Fruit fly (Drosophila melanogaster) whole organism, embryonic: ENCODE results near the gene CG13247.

Experiments used
- Atf-2 ChIP-seq: fragments of 200-800 bp; sonication (Bioruptor generic); optimal IDR thresholded peaks from 2 replicates; lab custom pipeline; 2016; ENCODE audit warnings: missing biosample characterization, missing genetic modification characterization
- Bgb ChIP-seq: fragments of 200-800 bp; sonication (Bioruptor generic); IDR thresholded peaks from 2 replicates; pipeline ENCODE4 v1.3.6; 2022; ENCODE audit warnings: missing biosample characterization, missing genetic modification characterization; ENCODE audit not compliant: partially characterized antibody
- Bteb2 ChIP-seq: fragments of 200-800 bp; sonication (Bioruptor generic); optimal IDR thresholded peaks from 2 replicates; lab custom pipeline; 2016; ENCODE audit warnings: missing biosample characterization, missing genetic modification characterization
- CG10462 ChIP-seq: fragments of 200-800 bp; sonication (Bioruptor generic); optimal IDR thresholded peaks from 2 replicates; lab custom pipeline; 2016; ENCODE audit warnings: missing biosample characterization, missing genetic modification characterization
- CG12391 ChIP-seq: fragments of 200-800 bp; sonication (Bioruptor generic); optimal IDR thresholded peaks from 3 replicates; lab custom pipeline; 2018; ENCODE audit warnings: missing biosample characterization, mild to moderate bottlenecking, missing genetic modification characterization, moderate library complexity
- CG12659 ChIP-seq: fragments of 200-800 bp; sonication (Bioruptor generic); optimal IDR thresholded peaks from 3 replicates; lab custom pipeline; 2017; ENCODE audit warnings: mild to moderate bottlenecking, missing biosample characterization, missing genetic modification reagents, missing genetic modification characterization
- CG13296 ChIP-seq: fragments of 200-800 bp; sonication (Bioruptor generic); optimal IDR thresholded peaks from 3 replicates; lab custom pipeline; 2018; ENCODE audit warnings: missing biosample characterization, mild to moderate bottlenecking, missing genetic modification characterization
- CG14667 ChIP-seq: fragments of 200-800 bp; sonication (Bioruptor generic); IDR thresholded peaks from 2 replicates; pipeline ENCODE4 v1.3.6; 2022; ENCODE audit warnings: missing biosample characterization, missing genetic modification characterization
- CG14965 ChIP-seq: fragments of 200-800 bp; sonication (Bioruptor generic); optimal IDR thresholded peaks from 2 replicates; lab custom pipeline; 2016; ENCODE audit warnings: missing biosample characterization, missing genetic modification characterization, borderline replicate concordance
- CG1647 ChIP-seq: fragments of 200-800 bp; sonication (Bioruptor generic); optimal IDR thresholded peaks from 3 replicates; lab custom pipeline; 2016; ENCODE audit warnings: missing biosample characterization, missing genetic modification characterization
- CG16815 ChIP-seq: fragments of 200-800 bp; sonication (Bioruptor generic); optimal IDR thresholded peaks from 3 replicates; lab custom pipeline; 2017; ENCODE audit warnings: missing biosample characterization, mild to moderate bottlenecking, missing genetic modification characterization
- CG17359 ChIP-seq: fragments of 200-800 bp; sonication (Bioruptor generic); optimal IDR thresholded peaks from 3 replicates; lab custom pipeline; 2018; ENCODE audit warnings: missing biosample characterization, mild to moderate bottlenecking, missing genetic modification characterization, moderate library complexity
- CG17361 ChIP-seq: fragments of 200-800 bp; sonication (Bioruptor generic); IDR thresholded peaks from 3 replicates; pipeline ENCODE4 v1.3.6; 2022; ENCODE audit warnings: missing biosample characterization, missing genetic modification characterization
- CG17385 ChIP-seq: fragments of 200-800 bp; sonication (Bioruptor generic); optimal IDR thresholded peaks from 3 replicates; lab custom pipeline; 2018; ENCODE audit warnings: missing biosample characterization, mild to moderate bottlenecking, missing genetic modification characterization
- CG17568 ChIP-seq: fragments of 200-800 bp; sonication (Bioruptor generic); optimal IDR thresholded peaks from 2 replicates; lab custom pipeline; 2018; ENCODE audit warnings: missing biosample characterization, mild to moderate bottlenecking, missing genetic modification characterization, moderate library complexity
- CG17912 ChIP-seq: fragments of 200-800 bp; sonication (Bioruptor generic); optimal IDR thresholded peaks from 2 replicates; lab custom pipeline; 2018; ENCODE audit warnings: missing biosample characterization, mild to moderate bottlenecking, missing genetic modification characterization
- CG2199 ChIP-seq: fragments of 200-800 bp; sonication (Bioruptor generic); IDR thresholded peaks from 3 replicates; pipeline ENCODE4 v1.3.6; 2022; ENCODE audit warnings: missing biosample characterization, missing genetic modification characterization
- CG31224 ChIP-seq: fragments of 200-800 bp; sonication (Bioruptor generic); IDR thresholded peaks from 2 replicates; pipeline ENCODE4 v1.3.6; 2022; ENCODE audit warnings: missing biosample characterization, missing genetic modification characterization
- CG5180 ChIP-seq: fragments of 200-800 bp; sonication (Bioruptor generic); optimal IDR thresholded peaks from 3 replicates; lab custom pipeline; 2017; ENCODE audit warnings: missing biosample characterization, missing genetic modification characterization, mild to moderate bottlenecking, moderate library complexity, missing genetic modification reagents
- CG7271 ChIP-seq: fragments of 200-800 bp; sonication (Bioruptor generic); optimal IDR thresholded peaks from 2 replicates; lab custom pipeline; 2018; ENCODE audit warnings: missing biosample characterization, mild to moderate bottlenecking, missing genetic modification characterization, moderate library complexity
- CG8281 ChIP-seq: fragments of 200-800 bp; sonication (Bioruptor generic); optimal IDR thresholded peaks from 2 replicates; lab custom pipeline; 2018; ENCODE audit warnings: missing biosample characterization, mild to moderate bottlenecking, missing genetic modification characterization, moderate library complexity
- D19B ChIP-seq: fragments of 200-800 bp; sonication (Bioruptor generic); optimal IDR thresholded peaks from 2 replicates; lab custom pipeline; 2017; ENCODE audit warnings: missing biosample characterization, mild to moderate bottlenecking, missing genetic modification characterization
- HHEX ChIP-seq: fragments of 200-800 bp; sonication (Bioruptor generic); optimal IDR thresholded peaks from 3 replicates; lab custom pipeline; 2017; ENCODE audit warnings: missing biosample characterization, mild to moderate bottlenecking, missing genetic modification characterization, missing genetic modification reagents
- HLHmδ ChIP-seq: fragments of 200-800 bp; sonication (Bioruptor generic); optimal IDR thresholded peaks from 2 replicates; lab custom pipeline; 2018; ENCODE audit warnings: missing biosample characterization, mild to moderate bottlenecking, missing genetic modification characterization, moderate library complexity
- MBD-R2 ChIP-seq: fragments of 200-800 bp; sonication (Bioruptor generic); IDR thresholded peaks from 2 replicates; pipeline ENCODE4 v1.3.6; 2022; ENCODE audit warnings: missing biosample characterization, missing genetic modification characterization
- Max ChIP-seq: fragments of 200-800 bp; sonication (Bioruptor generic); optimal IDR thresholded peaks from 2 replicates; lab custom pipeline; 2016; ENCODE audit warnings: missing biosample characterization, mild to moderate bottlenecking, missing genetic modification characterization
- Meics ChIP-seq: fragments of 200-800 bp; sonication (Bioruptor generic); optimal IDR thresholded peaks from 2 replicates; lab custom pipeline; 2017; ENCODE audit warnings: missing biosample characterization, mild to moderate bottlenecking, missing genetic modification characterization
- NC2β ChIP-seq: fragments of 200-800 bp; sonication (Bioruptor generic); optimal IDR thresholded peaks from 2 replicates; lab custom pipeline; 2016; ENCODE audit warnings: missing biosample characterization, missing genetic modification characterization
- PHDP ChIP-seq: fragments of 200-800 bp; sonication (Bioruptor generic); optimal IDR thresholded peaks from 3 replicates; lab custom pipeline; 2018; ENCODE audit warnings: missing biosample characterization, mild to moderate bottlenecking, missing genetic modification characterization, moderate library complexity
- Ptx1 ChIP-seq: fragments of 200-800 bp; sonication (Bioruptor generic); IDR thresholded peaks from 2 replicates; pipeline ENCODE4 v1.3.6; 2022; ENCODE audit warnings: missing biosample characterization, missing genetic modification characterization
- Side ChIP-seq: fragments of 200-800 bp; sonication (Bioruptor generic); optimal IDR thresholded peaks from 2 replicates; lab custom pipeline; 2016; ENCODE audit warnings: missing biosample characterization, missing genetic modification characterization
- Vsx1 ChIP-seq: fragments of 200-800 bp; sonication (Bioruptor generic); optimal IDR thresholded peaks from 2 replicates; lab custom pipeline; 2017; ENCODE audit warnings: missing biosample characterization, mild to moderate bottlenecking, missing genetic modification characterization, missing genetic modification reagents
- ac ChIP-seq: fragments of 200-800 bp; sonication (Bioruptor generic); optimal IDR thresholded peaks from 3 replicates; lab custom pipeline; 2017; ENCODE audit warnings: missing biosample characterization, mild to moderate bottlenecking, missing genetic modification characterization
- al ChIP-seq: fragments of 200-800 bp; sonication (Bioruptor generic); IDR thresholded peaks from 2 replicates; pipeline ENCODE4 v1.3.6; 2022; ENCODE audit warnings: missing biosample characterization, missing genetic modification characterization
- bigmax ChIP-seq: fragments of 200-800 bp; sonication (Bioruptor generic); optimal IDR thresholded peaks from 2 replicates; lab custom pipeline; 2018; ENCODE audit warnings: missing biosample characterization, mild to moderate bottlenecking, missing genetic modification characterization
- cg ChIP-seq: fragments of 200-800 bp; sonication (Bioruptor generic); optimal IDR thresholded peaks from 3 replicates; lab custom pipeline; 2019; ENCODE audit warnings: missing biosample characterization, mild to moderate bottlenecking, missing genetic modification characterization, moderate library complexity
- ci ChIP-seq: fragments of 200-800 bp; sonication (Bioruptor generic); IDR thresholded peaks from 3 replicates; pipeline ENCODE4 v1.3.6; 2022; ENCODE audit warnings: missing biosample characterization, missing genetic modification characterization
- crp ChIP-seq, 2 experiments: fragments of 200-800 bp; sonication (Bioruptor generic); optimal IDR thresholded peaks; 2 replicates in 1 of 2; 3 replicates in 1 of 2; lab custom pipeline; 2017; ENCODE audit warnings: missing biosample characterization in 2 of 2, missing genetic modification characterization in 2 of 2, mild to moderate bottlenecking in 1 of 2, moderate library complexity in 1 of 2
- ems ChIP-seq: fragments of 200-800 bp; sonication (Bioruptor generic); optimal IDR thresholded peaks from 3 replicates; lab custom pipeline; 2016; ENCODE audit warnings: missing biosample characterization, missing genetic modification characterization
- hkb ChIP-seq, 2 experiments: fragments of 200-800 bp in 1 of 2; fragments of >200 bp in 1 of 2; sonication (Bioruptor generic) in 1 of 2; IDR thresholded peaks in 1 of 2; optimal IDR thresholded peaks in 1 of 2; 2 replicates each; pipeline versions ENCODE4 v1.3.6 to Lab custom; 2017 to 2022; ENCODE audit warnings: missing biosample characterization in 1 of 2, missing genetic modification characterization in 1 of 2
- hth ChIP-seq: fragments of >200 bp; optimal IDR thresholded peaks from 2 replicates; lab custom pipeline; 2017; ENCODE audit warnings: inconsistent platforms
- lmd ChIP-seq: fragments of 200-800 bp; sonication (Bioruptor generic); IDR thresholded peaks from 2 replicates; pipeline ENCODE4 v1.3.6; 2022; ENCODE audit warnings: missing biosample characterization, missing genetic modification characterization
- lola ChIP-seq, 3 experiments: fragments of >200 bp in 2 of 3; fragments of 200-800 bp in 1 of 3; sonication (Bioruptor generic) in 1 of 3; optimal IDR thresholded peaks; 2 replicates each; lab custom pipeline; 2017 to 2019; ENCODE audit warnings: missing biosample characterization in 3 of 3, missing genetic modification characterization in 3 of 3, mild to moderate bottlenecking in 1 of 3, moderate library complexity in 1 of 3
- luna ChIP-seq: fragments of 200-800 bp; sonication (Bioruptor generic); optimal IDR thresholded peaks from 2 replicates; lab custom pipeline; 2016; ENCODE audit warnings: missing biosample characterization, missing genetic modification characterization
- nau ChIP-seq: fragments of 200-800 bp; sonication (Bioruptor generic); optimal IDR thresholded peaks from 3 replicates; lab custom pipeline; 2017; ENCODE audit warnings: missing biosample characterization, mild to moderate bottlenecking, missing genetic modification characterization, missing genetic modification reagents
- onecut ChIP-seq: fragments of 200-800 bp; sonication (Bioruptor generic); IDR thresholded peaks from 2 replicates; pipeline ENCODE4 v1.3.6; 2022; ENCODE audit warnings: missing biosample characterization, missing genetic modification characterization
- scrt ChIP-seq: fragments of 200-800 bp; sonication (Bioruptor generic); optimal IDR thresholded peaks from 2 replicates; lab custom pipeline; 2018; ENCODE audit warnings: missing biosample characterization, mild to moderate bottlenecking, missing genetic modification characterization, moderate library complexity
- sisA ChIP-seq: fragments of 200-800 bp; sonication (Bioruptor generic); IDR thresholded peaks from 2 replicates; pipeline ENCODE4 v1.3.6; 2022; ENCODE audit warnings: missing biosample characterization, missing genetic modification characterization

The CG13247 gene

dm6 chr3L:20410345-20410744 is 40.2 kb downstream of the CG13247 start, which contains the start of gene CG13248:
Gene CG13248 (minus strand): TSS chr3L:20410566.
- no peak for TF ChIP-seq Max (GFP tag; lab: Kevin White, UChicago)
- TF ChIP-seq hth (lab: Kevin White, UChicago) = no peak
- TF ChIP-seq CG14667 (GFP tag; lab: Robert Waterston, UW) = no peak
- no peak for TF ChIP-seq Ptx1 (GFP tag; lab: Robert Waterston, UW)
- no peak for TF ChIP-seq Atf-2 (GFP tag; lab: Kevin White, UChicago)
- no peak for TF ChIP-seq al
- TF ChIP-seq CG2199 = 0 out of 3 replicates have a peak, but pooled peaks have one; percentile 4
- TF ChIP-seq onecut (GFP tag; lab: Robert Waterston, UW) = peak; percentile 95
- TF ChIP-seq crp (GFP tag; optimal IDR thresholded peaks at IDR 0.05; lab: Kevin White, UChicago) = peak in 1 of 2 experiments; percentile 15
- no peak for TF ChIP-seq CG8281
- TF ChIP-seq CG1647 = no peak
- no peak for TF ChIP-seq CG14965 (GFP tag; lab: Kevin White, UChicago)
- no peak for TF ChIP-seq Bteb2 (GFP tag; lab: Kevin White, UChicago)
- no peak for TF ChIP-seq ac
- TF ChIP-seq MBD-R2 (GFP tag; lab: Robert Waterston, UW) = peak; percentile 22; the same call in 1 of the 2 replicates
- TF ChIP-seq scrt (GFP tag; lab: Kevin White, UChicago) = peak; percentile 63
- TF ChIP-seq, all 482 proteins: peak for 5

- TF ChIP-seq CG14965 (GFP tag; lab: Kevin White, UChicago) (no peak), HLHmδ (GFP tag; lab: Kevin White, UChicago) (no peak), luna (GFP tag; lab: Kevin White, UChicago) (no peak), Vsx1 (GFP tag; lab: Kevin White, UChicago) (peak; percentile 100), hkb (optimal IDR thresholded peaks at IDR 0.05; lab: Kevin White, UChicago) (no peak), hkb (GFP tag; IDR thresholded peaks at IDR 0.05; lab: Robert Waterston, UW) (0 out of 2 replicates have a peak, but pooled peaks have one; percentile 20), CG5180 (GFP tag; lab: Kevin White, UChicago) (no peak), CG17912 (no peak), lola (GFP tag; optimal IDR thresholded peaks at IDR 0.05; lab: Kevin White, UChicago) (no peak), NC2β (no peak), CG7271 (tag; lab: Kevin White, UChicago) (no peak), CG17361 (GFP tag; lab: Robert Waterston, UW) (no peak), CG12391 (tag; lab: Kevin White, UChicago) (peak; percentile 4), bigmax (no peak), nau (GFP tag; lab: Kevin White, UChicago) (no peak), Side (GFP tag; lab: Kevin White, UChicago) (no peak), CG31224 (no peak), CG17359 (peak; percentile 16), PHDP (tag; lab: Kevin White, UChicago) (peak; percentile 35), cg (GFP tag; lab: Kevin White, UChicago) (peak; percentile 60), CG13296 (GFP tag; lab: Kevin White, UChicago) (peak; percentile 13), CG16815 (GFP tag; lab: Kevin White, UChicago) (no peak), CG10462 (GFP tag; lab: Kevin White, UChicago) (no peak), CG12659 (peak; percentile 8), sisA (no peak), HHEX (GFP tag; lab: Kevin White, UChicago) (no peak), ems (no peak), CG17568 (GFP tag; lab: Kevin White, UChicago) (peak; percentile 23), Bgb (GFP tag; lab: Robert Waterston, UW) (no peak), lmd (GFP tag; lab: Robert Waterston, UW) (no peak), CG17385 (GFP tag; lab: Kevin White, UChicago) (peak; percentile 22), CG8281 (no peak), Meics (GFP tag; lab: Kevin White, UChicago) (peak; percentile 8), D19B (GFP tag; lab: Kevin White, UChicago) (no peak), ci (GFP tag; lab: Robert Waterston, UW) (peak; percentile 7; the same call in 1 of the 3 replicates)
Measured at dm6 chr3L:20410780-20411179, 40.7 kb downstream of the CG13247 start.
